Worm (Caenorhabditis elegans) whole organism, late embryonic: Measurements from ENCODE around the gene srh-72.

Experiments used
- C08G9.2 ChIP-seq: sonication (generic microtip); optimal IDR thresholded peaks from 2 replicates; lab custom pipeline; 2016; ENCODE audit warnings: mild to moderate bottlenecking, missing genetic modification characterization, moderate library complexity, missing compliant biosample characterization
- K02D7.2 ChIP-seq: sonication (generic microtip); optimal IDR thresholded peaks from 2 replicates; lab custom pipeline; 2017; ENCODE audit warnings: mild to moderate bottlenecking, missing genetic modification characterization, missing compliant biosample characterization
- Y22D7AL.16 ChIP-seq: sonication (generic microtip); optimal IDR thresholded peaks from 2 replicates; lab custom pipeline; 2016; ENCODE audit warnings: missing genetic modification characterization, missing compliant biosample characterization
- ceh-14 ChIP-seq: sonication (generic microtip); optimal IDR thresholded peaks from 2 replicates; lab custom pipeline; 2016; ENCODE audit warnings: missing genotype, missing genetic modification characterization, missing compliant biosample characterization
- ceh-24 ChIP-seq: sonication (generic microtip); optimal IDR thresholded peaks from 2 replicates; lab custom pipeline; 2016; ENCODE audit warnings: mild to moderate bottlenecking, missing genetic modification characterization, missing compliant biosample characterization
- ceh-30 ChIP-seq: fragments of 150-350 bp; optimal IDR thresholded peaks from 2 replicates; lab custom pipeline; 2014; ENCODE audit warnings: missing biosample characterization, missing genetic modification characterization
- ceh-48 ChIP-seq: sonication (generic microtip); optimal IDR thresholded peaks from 2 replicates; lab custom pipeline; 2016; ENCODE audit warnings: missing genetic modification characterization, inconsistent platforms, missing compliant biosample characterization
- che-1 ChIP-seq: sonication (generic microtip); optimal IDR thresholded peaks from 2 replicates; lab custom pipeline; 2016; ENCODE audit warnings: mild to moderate bottlenecking, missing genetic modification characterization, missing compliant biosample characterization
- dmd-4 ChIP-seq: sonication (generic microtip); optimal IDR thresholded peaks from 2 replicates; lab custom pipeline; 2016; ENCODE audit warnings: borderline replicate concordance, missing genetic modification characterization, missing compliant biosample characterization
- ets-4 ChIP-seq: sonication (generic microtip); optimal IDR thresholded peaks from 2 replicates; lab custom pipeline; 2016; ENCODE audit warnings: missing genetic modification characterization, missing compliant biosample characterization
- fax-1 ChIP-seq: sonication (generic microtip); optimal IDR thresholded peaks from 2 replicates; lab custom pipeline; 2016; ENCODE audit warnings: missing genotype, missing genetic modification characterization, missing compliant biosample characterization
- fkh-10 ChIP-seq: fragments of 150-350 bp; optimal IDR thresholded peaks from 2 replicates; lab custom pipeline; 2014; ENCODE audit warnings: missing biosample characterization, missing genetic modification reagents, missing genetic modification characterization
- hlh-15 ChIP-seq: sonication (generic microtip); optimal IDR thresholded peaks from 2 replicates; lab custom pipeline; 2016; ENCODE audit warnings: missing genetic modification characterization, missing compliant biosample characterization
- hlh-30 ChIP-seq: sonication (generic microtip); optimal IDR thresholded peaks from 2 replicates; lab custom pipeline; 2017; ENCODE audit warnings: antibody characterized with exemption, missing genetic modification characterization, missing compliant biosample characterization; ENCODE audit not compliant: insufficient read depth
- hlh-6 ChIP-seq: sonication (generic microtip); optimal IDR thresholded peaks from 2 replicates; lab custom pipeline; 2016; ENCODE audit warnings: missing genotype, missing genetic modification characterization, missing compliant biosample characterization
- hlh-8 ChIP-seq: sonication (generic microtip); optimal IDR thresholded peaks from 2 replicates; lab custom pipeline; 2016; ENCODE audit warnings: missing genotype, missing genetic modification characterization, missing compliant biosample characterization
- lim-6 ChIP-seq: sonication (generic microtip); optimal IDR thresholded peaks from 2 replicates; lab custom pipeline; 2016; ENCODE audit warnings: missing genetic modification characterization, missing compliant biosample characterization
- lin-11 ChIP-seq: fragments of 200-800 bp; sonication (Bioruptor generic); optimal IDR thresholded peaks from 2 replicates; lab custom pipeline; 2018; ENCODE audit warnings: mild to moderate bottlenecking, missing genetic modification characterization, missing compliant biosample characterization
- nfya-1 ChIP-seq: sonication (generic microtip); optimal IDR thresholded peaks from 2 replicates; lab custom pipeline; 2017; ENCODE audit warnings: missing genetic modification characterization, mild to moderate bottlenecking, missing compliant biosample characterization, antibody characterized with exemption, moderate library complexity
- nhr-232 ChIP-seq: sonication (generic microtip); optimal IDR thresholded peaks from 2 replicates; lab custom pipeline; 2016; ENCODE audit warnings: missing genetic modification characterization, missing compliant biosample characterization
- npax-4 ChIP-seq: sonication (generic microtip); optimal IDR thresholded peaks from 2 replicates; lab custom pipeline; 2016; ENCODE audit warnings: missing genetic modification characterization, missing compliant biosample characterization
- pag-3 ChIP-seq: sonication (generic microtip); optimal IDR thresholded peaks from 2 replicates; lab custom pipeline; 2016; ENCODE audit warnings: missing compliant biosample characterization, missing genetic modification characterization, borderline replicate concordance
- pax-1 ChIP-seq: fragments of 150-350 bp; optimal IDR thresholded peaks from 2 replicates; lab custom pipeline; 2014; ENCODE audit warnings: missing biosample characterization, missing genetic modification characterization
- pha-2 ChIP-seq: sonication (generic microtip); optimal IDR thresholded peaks from 2 replicates; lab custom pipeline; 2017; ENCODE audit warnings: mild to moderate bottlenecking, missing genetic modification characterization, missing compliant biosample characterization
- pqm-1 ChIP-seq: sonication (generic microtip); optimal IDR thresholded peaks from 2 replicates; lab custom pipeline; 2016; ENCODE audit warnings: missing genetic modification characterization, missing compliant biosample characterization
- ref-2 ChIP-seq: sonication (generic microtip); optimal IDR thresholded peaks from 2 replicates; lab custom pipeline; 2016; ENCODE audit warnings: missing genetic modification characterization, missing compliant biosample characterization
- rnt-1 ChIP-seq: sonication (generic microtip); optimal IDR thresholded peaks from 2 replicates; lab custom pipeline; 2016; ENCODE audit warnings: missing genetic modification characterization, missing compliant biosample characterization
- sdc-2 ChIP-seq: sonication (generic microtip); optimal IDR thresholded peaks from 2 replicates; lab custom pipeline; 2016; ENCODE audit warnings: missing genotype, missing genetic modification characterization, missing compliant biosample characterization
- sox-2 ChIP-seq: fragments of 200-800 bp; sonication (Bioruptor generic); IDR thresholded peaks from 2 replicates; pipeline ENCODE4 v1.3.6; 2022; ENCODE audit warnings: missing genetic modification reagents, missing genetic modification characterization, missing compliant biosample characterization
- tbx-2 ChIP-seq: sonication (generic microtip); optimal IDR thresholded peaks from 2 replicates; lab custom pipeline; 2016; ENCODE audit warnings: missing genetic modification characterization, missing compliant biosample characterization
- tbx-7 ChIP-seq: sonication (generic microtip); optimal IDR thresholded peaks from 2 replicates; lab custom pipeline; 2016; ENCODE audit warnings: missing genotype, missing genetic modification characterization, missing compliant biosample characterization
- unc-42 ChIP-seq: sonication (generic microtip); optimal IDR thresholded peaks from 2 replicates; lab custom pipeline; 2016; ENCODE audit warnings: missing genotype, missing genetic modification characterization, missing compliant biosample characterization
- unc-55 ChIP-seq: sonication (generic microtip); optimal IDR thresholded peaks from 2 replicates; lab custom pipeline; 2017; ENCODE audit warnings: missing biosample characterization, missing genetic modification reagents, missing genetic modification characterization
- zip-5 ChIP-seq: sonication (generic microtip); optimal IDR thresholded peaks from 2 replicates; lab custom pipeline; 2016; ENCODE audit warnings: missing genetic modification characterization, missing compliant biosample characterization

srh-72 gene

DNA sequence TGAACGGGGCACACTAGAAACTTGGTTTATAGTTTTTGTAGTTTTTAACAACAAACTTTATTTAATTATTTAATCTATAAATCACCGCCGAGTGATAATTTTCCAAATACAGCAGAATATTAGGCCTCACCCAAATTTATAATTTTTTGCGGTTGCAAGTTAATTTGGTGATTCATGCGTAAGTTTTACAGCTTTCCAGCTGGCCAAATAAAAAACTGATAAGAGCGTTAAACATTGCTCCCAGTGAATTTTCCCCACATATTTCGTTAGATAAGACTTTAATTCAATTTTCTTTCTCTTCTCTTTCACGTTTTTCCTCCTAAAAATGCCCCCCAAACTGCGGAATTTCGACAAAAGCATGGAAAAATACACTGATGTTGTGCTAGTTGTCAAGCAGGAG, 38.9 kb downstream of the srh-72 start, which contains the start of gene bath-47:
Gene bath-47, plus strand, starts transcription at position 305 of the 400 bp plus-strand sequence.
- TF ChIP-seq C08G9.2 (tag; lab: Kevin White, UChicago) (no peak), zip-5 (no peak), K02D7.2 (no peak), ceh-48 (tag; lab: Kevin White, UChicago) (no peak), ceh-24 (tag; lab: Kevin White, UChicago) (no peak), hlh-8 (tag; lab: Kevin White, UChicago) (no peak), npax-4 (no peak)

DNA sequence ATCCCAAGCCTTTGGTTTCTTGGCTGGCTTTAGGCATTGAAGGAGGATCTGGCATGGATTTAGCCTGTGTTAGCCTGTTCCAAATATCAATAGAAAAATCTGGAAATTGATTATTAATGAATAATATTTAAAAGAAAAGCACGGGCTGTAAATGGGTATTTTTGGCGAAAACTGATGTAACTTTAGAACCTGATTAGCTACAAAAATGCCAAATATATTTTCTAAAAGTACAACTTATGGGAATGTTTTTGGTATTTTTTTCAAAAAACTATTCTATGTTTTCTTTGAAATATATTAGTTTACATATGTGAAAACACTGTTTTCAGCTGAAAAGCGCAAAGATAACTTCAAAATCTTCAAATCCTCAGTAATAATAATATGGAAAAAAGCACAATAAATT, 39.7 kb downstream of the srh-72 start, which contains the start of gene bath-26:
Gene bath-26, minus strand, starts transcription at position 101 of the 400 bp plus-strand sequence.
- TF ChIP-seq ets-4 (tag; lab: Kevin White, UChicago) (no peak), nhr-232 (tag; lab: Kevin White, UChicago) (no peak), dmd-4 (no peak), ceh-24 (tag; lab: Kevin White, UChicago) (no peak), pha-2 (tag; lab: Kevin White, UChicago) (no peak), hlh-6 (no peak), fax-1 (tag; lab: Kevin White, UChicago) (no peak)

ce11 chrII:1597101-1598088, 43.0 kb downstream of the srh-72 start, which contains the start of gene bath-46:
bath-46 (plus strand) TSS chrII:1597906.
- TF ChIP-seq ref-2 (tag; lab: Kevin White, UChicago): no peak
- no peak for TF ChIP-seq unc-55 (GFP tag; lab: Kevin White, UChicago)
- TF ChIP-seq dmd-4: no peak
- TF ChIP-seq fax-1 (tag; lab: Kevin White, UChicago): no peak
- TF ChIP-seq ceh-14: no peak
- no peak for TF ChIP-seq lin-11
- no peak for TF ChIP-seq pax-1 (tag; lab: Kevin White, UChicago)
- TF ChIP-seq hlh-15 (tag; lab: Kevin White, UChicago): no peak
- TF ChIP-seq sdc-2 (tag; lab: Kevin White, UChicago): no peak
- TF ChIP-seq pha-2 (tag; lab: Kevin White, UChicago): no peak
- TF ChIP-seq rnt-1 (tag; lab: Kevin White, UChicago): no peak

DNA sequence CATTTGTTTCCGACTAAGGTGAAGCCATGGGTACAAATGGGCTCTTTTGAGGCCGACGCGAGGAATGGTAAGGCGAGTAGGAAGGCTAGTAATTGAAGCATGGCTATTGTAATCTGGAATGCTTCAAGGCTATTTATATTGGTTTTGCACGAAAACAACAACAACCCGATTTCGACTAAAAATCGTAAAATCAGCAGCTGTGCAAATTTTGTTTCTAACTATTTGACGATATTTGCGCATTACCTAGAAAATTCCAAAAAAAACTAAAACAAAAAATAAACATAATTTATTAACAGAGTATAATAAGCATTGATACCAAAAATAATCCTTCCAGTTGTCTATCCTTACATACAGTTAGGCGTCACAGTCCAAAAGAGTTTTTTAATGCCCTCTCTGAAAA, 45.3 kb downstream of the srh-72 start, which contains the start of gene clec-20:
Gene clec-20, minus strand, starts transcription at position 101 of the 400 bp plus-strand sequence.
- no peak for TF ChIP-seq fkh-10 (GFP tag; lab: Kevin White, UChicago)
- TF ChIP-seq nfya-1 (tag; lab: Kevin White, UChicago): no peak
- TF ChIP-seq unc-55 (GFP tag; lab: Kevin White, UChicago): no peak
- TF ChIP-seq Y22D7AL.16 (tag; lab: Kevin White, UChicago): no peak
- TF ChIP-seq hlh-30 (tag; lab: Kevin White, UChicago): no peak
- TF ChIP-seq lim-6 (tag; lab: Kevin White, UChicago): no peak
- no peak for TF ChIP-seq pqm-1 (tag; lab: Kevin White, UChicago)
- TF ChIP-seq unc-42 (tag; lab: Kevin White, UChicago): no peak
- TF ChIP-seq pag-3 (tag; lab: Kevin White, UChicago): no peak
- no peak for TF ChIP-seq zip-5
- TF ChIP-seq sox-2 (GFP tag; lab: Robert Waterston, UW): no peak
- no peak for TF ChIP-seq sdc-2 (tag; lab: Kevin White, UChicago)
- TF ChIP-seq ceh-30 (tag; lab: Kevin White, UChicago): no peak
- no peak for TF ChIP-seq pax-1 (tag; lab: Kevin White, UChicago)
- no peak for TF ChIP-seq tbx-7 (tag; lab: Kevin White, UChicago)
- TF ChIP-seq hlh-6: no peak
- no peak for TF ChIP-seq ceh-14
- TF ChIP-seq tbx-2 (tag; lab: Kevin White, UChicago): no peak
- no peak for TF ChIP-seq che-1 (tag; lab: Kevin White, UChicago)
